Fruit fly (Drosophila melanogaster): ENCODE data around the gene CG5004.
A peak's percentile ranks its signal among the peaks of the same experiment; 100 is the strongest.

CG5004 gene

dm6 chrX:17174115-17174514 is 66.7 kb downstream of the CG5004 start (continued):
- TF ChIP-seq CG18599 (GFP tag; optimal IDR thresholded peaks at IDR 0.05) (peak; percentile 7), CG14965 (GFP tag; optimal IDR thresholded peaks at IDR 0.05; ENCODE audit: borderline replicate concordance) (no peak), so (GFP tag; IDR thresholded peaks at IDR 0.05) (no peak), CG2120 (GFP tag; optimal IDR thresholded peaks at IDR 0.05) (no peak), eyg (GFP tag; optimal IDR thresholded peaks at IDR 0.05) (no peak), ato (GFP tag; IDR thresholded peaks at IDR 0.05; ENCODE audit: partially characterized antibody) (no peak), kay (GFP tag; optimal IDR thresholded peaks at IDR 0.05) (no peak), ash1 (GFP tag; optimal IDR thresholded peaks at IDR 0.05) (no peak), CG14014 (GFP tag; IDR thresholded peaks at IDR 0.05) (no peak), CG17186 (GFP tag; optimal IDR thresholded peaks at IDR 0.05) (no peak), Fer3 (tag; optimal IDR thresholded peaks at IDR 0.05) (no peak), CG4854 (GFP tag; optimal IDR thresholded peaks at IDR 0.05) (no peak), sqz (GFP tag; optimal IDR thresholded peaks at IDR 0.05) (no peak), trem (tag; optimal IDR thresholded peaks at IDR 0.05) (no peak), vnd (GFP tag; IDR thresholded peaks at IDR 0.05; ENCODE audit: partially characterized antibody) (no peak), repo (GFP tag; optimal IDR thresholded peaks at IDR 0.05) (no peak), CG4707 (GFP tag; optimal IDR thresholded peaks at IDR 0.05) (no peak), twi (tag; optimal IDR thresholded peaks at IDR 0.05) (peak; percentile 42), peb (GFP tag; IDR thresholded peaks at IDR 0.05) (no peak), CG8089 (GFP tag; optimal IDR thresholded peaks at IDR 0.05) (no peak), dm (GFP tag; optimal IDR thresholded peaks at IDR 0.05) (no peak), CG11247 (GFP tag; IDR thresholded peaks at IDR 0.05) (no peak), yki (optimal IDR thresholded peaks at IDR 0.05) (no peak), CG3995 (GFP tag; optimal IDR thresholded peaks at IDR 0.05) (no peak), ERR (GFP tag; optimal IDR thresholded peaks at IDR 0.05) (no peak), Poxn (GFP tag; IDR thresholded peaks at IDR 0.05) (no peak), PHDP (tag; optimal IDR thresholded peaks at IDR 0.05) (no peak), Atf3 (GFP tag; optimal IDR thresholded peaks at IDR 0.05) (no peak), cato (GFP tag; optimal IDR thresholded peaks at IDR 0.05; ENCODE audit: borderline replicate concordance) (no peak), Aef1 (GFP tag; IDR thresholded peaks at IDR 0.05) (no peak), CG3726 (GFP tag; IDR thresholded peaks at IDR 0.05) (no peak), CG2202 (tag; optimal IDR thresholded peaks at IDR 0.05) (no peak), CG17802 (tag; optimal IDR thresholded peaks at IDR 0.05) (no peak), CG10267 (tag; optimal IDR thresholded peaks at IDR 0.05) (peak; percentile 18), H2.0 (GFP tag; IDR thresholded peaks at IDR 0.05) (no peak), Opbp (GFP tag; IDR thresholded peaks at IDR 0.05; ENCODE audit: partially characterized antibody) (no peak), HLH3B (GFP tag; IDR thresholded peaks at IDR 0.05) (0 out of 2 replicates have a peak, but pooled peaks have one; percentile 11), CG5245 (GFP tag; optimal IDR thresholded peaks at IDR 0.05) (no peak), CG4617 (GFP tag; optimal IDR thresholded peaks at IDR 0.05; ENCODE audit: borderline replicate concordance) (no peak), chif (GFP tag; optimal IDR thresholded peaks at IDR 0.05) (no peak), CG2116 (GFP tag; optimal IDR thresholded peaks at IDR 0.05) (no peak), dan (GFP tag; IDR thresholded peaks at IDR 0.05) (no peak), sr (GFP tag; IDR thresholded peaks at IDR 0.05) (no peak), lola (GFP tag; optimal IDR thresholded peaks at IDR 0.05) (peak in 1 of 3 experiments; percentile 2), sens-2 (GFP tag; IDR thresholded peaks at IDR 0.05) (no peak), CG10147 (GFP tag; optimal IDR thresholded peaks at IDR 0.05) (no peak), bbx (GFP tag; IDR thresholded peaks at IDR 0.05; ENCODE audit: partially characterized antibody) (no peak), CG10565 (GFP tag; optimal IDR thresholded peaks at IDR 0.05) (no peak), Ravus (GFP tag; IDR thresholded peaks at IDR 0.05) (no peak), CG6272 (GFP tag; IDR thresholded peaks at IDR 0.05) (no peak), E2f1 (GFP tag; IDR thresholded peaks at IDR 0.05) (0 out of 2 replicates have a peak, but pooled peaks have one; percentile 14), CG15479 (GFP tag; optimal IDR thresholded peaks at IDR 0.05) (no peak)

All from whole organism, embryonic.